Worm (Caenorhabditis elegans) whole organism, L2 larva: ENCODE results near the gene daf-9.

Experiments
- C34F6.9 ChIP-seq: fragments of 150-350 bp; optimal IDR thresholded peaks from 2 replicates; lab custom pipeline; 2014; ENCODE audit warnings: missing biosample characterization, missing genetic modification characterization
- F13H6.1 ChIP-seq: sonication (generic microtip); optimal IDR thresholded peaks from 2 replicates; lab custom pipeline; 2016; ENCODE audit warnings: missing genetic modification characterization, missing compliant biosample characterization
- R02D3.7 ChIP-seq: fragments of 150-350 bp; optimal IDR thresholded peaks from 2 replicates; lab custom pipeline; 2014; ENCODE audit warnings: missing biosample characterization, missing genetic modification characterization
- Y55F3AM.14 ChIP-seq: fragments of 200-800 bp; sonication (Bioruptor generic); optimal IDR thresholded peaks from 2 replicates; lab custom pipeline; 2018; ENCODE audit warnings: mild to moderate bottlenecking, missing genetic modification characterization, missing compliant biosample characterization
- ZK546.5 ChIP-seq: sonication (generic microtip); optimal IDR thresholded peaks from 2 replicates; lab custom pipeline; 2017; ENCODE audit warnings: missing biosample characterization, missing genetic modification characterization
- alr-1 ChIP-seq: fragments of 150-350 bp; optimal IDR thresholded peaks from 2 replicates; lab custom pipeline; 2014; ENCODE audit warnings: missing biosample characterization, missing genetic modification characterization
- aly-2 ChIP-seq: fragments of 150-350 bp; optimal IDR thresholded peaks from 2 replicates; lab custom pipeline; 2014; ENCODE audit warnings: missing biosample characterization, missing genetic modification characterization
- ama-1 ChIP-seq: fragments of 150-350 bp; optimal IDR thresholded peaks from 2 replicates; lab custom pipeline; 2018; ENCODE audit warnings: inconsistent platforms
- blmp-1 ChIP-seq: sonication (generic microtip); optimal IDR thresholded peaks from 2 replicates; lab custom pipeline; 2017; ENCODE audit warnings: missing genetic modification characterization, mild to moderate bottlenecking, missing compliant biosample characterization, antibody characterized with exemption, moderate library complexity; ENCODE audit not compliant: insufficient read depth
- ceh-16 ChIP-seq: fragments of 150-350 bp; optimal IDR thresholded peaks from 2 replicates; lab custom pipeline; 2014; ENCODE audit warnings: missing biosample characterization, missing genetic modification characterization
- ceh-82 ChIP-seq: fragments of 150-350 bp; optimal IDR thresholded peaks from 2 replicates; lab custom pipeline; 2014; ENCODE audit warnings: missing biosample characterization, missing genetic modification characterization
- crh-2 ChIP-seq: sonication (generic microtip); optimal IDR thresholded peaks from 2 replicates; lab custom pipeline; 2017; ENCODE audit warnings: missing biosample characterization, missing genetic modification characterization
- elt-1 ChIP-seq: fragments of 150-350 bp; optimal IDR thresholded peaks from 2 replicates; lab custom pipeline; 2014; ENCODE audit warnings: missing biosample characterization, missing genetic modification characterization
- elt-3 ChIP-seq: sonication (generic microtip); optimal IDR thresholded peaks from 2 replicates; lab custom pipeline; 2017; ENCODE audit warnings: missing biosample characterization, missing genetic modification characterization
- fos-1 ChIP-seq: fragments of 150-350 bp; optimal IDR thresholded peaks from 2 replicates; lab custom pipeline; 2014; ENCODE audit warnings: missing biosample characterization, missing genetic modification characterization
- gmeb-1 ChIP-seq: fragments of 150-350 bp; optimal IDR thresholded peaks from 2 replicates; lab custom pipeline; 2014; ENCODE audit warnings: missing biosample characterization, missing genetic modification characterization
- lin-11 ChIP-seq: fragments of 150-350 bp; sonication (generic microtip); optimal IDR thresholded peaks from 2 replicates; lab custom pipeline; 2014; ENCODE audit warnings: missing biosample characterization, missing genetic modification characterization, inconsistent platforms, mixed read lengths
- lin-39 ChIP-seq: fragments of 150-350 bp; optimal IDR thresholded peaks from 2 replicates; lab custom pipeline; 2014; ENCODE audit warnings: missing biosample characterization, missing genetic modification reagents, missing genetic modification characterization
- lsy-2 ChIP-seq, 2 experiments: fragments of 150-350 bp in 1 of 2; sonication (generic microtip) in 1 of 2; optimal IDR thresholded peaks; 2 replicates each; lab custom pipeline; 2014 to 2017; ENCODE audit warnings: missing biosample characterization in 2 of 2, missing genetic modification characterization in 2 of 2
- mab-5 ChIP-seq: fragments of 150-350 bp; optimal IDR thresholded peaks from 2 replicates; lab custom pipeline; 2014; ENCODE audit warnings: missing biosample characterization, missing genetic modification characterization
- mbf-1 ChIP-seq: sonication (generic microtip); optimal IDR thresholded peaks from 2 replicates; lab custom pipeline; 2017; ENCODE audit warnings: missing biosample characterization, missing genetic modification characterization
- mdl-1 ChIP-seq, 2 experiments: fragments of 150-350 bp in 1 of 2; sonication (generic microtip) in 1 of 2; optimal IDR thresholded peaks; 2 replicates each; lab custom pipeline; 2017; ENCODE audit warnings: missing biosample characterization in 2 of 2, missing genetic modification characterization in 2 of 2
- nhr-10 ChIP-seq: sonication (generic microtip); optimal IDR thresholded peaks from 2 replicates; lab custom pipeline; 2017; ENCODE audit warnings: missing biosample characterization, missing genetic modification characterization
- nhr-11 ChIP-seq: fragments of 150-350 bp; optimal IDR thresholded peaks from 2 replicates; lab custom pipeline; 2014; ENCODE audit warnings: missing biosample characterization, missing genetic modification characterization
- nhr-129 ChIP-seq: fragments of 150-350 bp; optimal IDR thresholded peaks from 2 replicates; lab custom pipeline; 2014; ENCODE audit warnings: missing biosample characterization, missing genetic modification characterization
- nhr-21 ChIP-seq: fragments of 150-350 bp; optimal IDR thresholded peaks from 2 replicates; lab custom pipeline; 2014; ENCODE audit warnings: missing biosample characterization, missing genetic modification characterization
- nhr-23 ChIP-seq: fragments of 150-350 bp; optimal IDR thresholded peaks from 2 replicates; lab custom pipeline; 2014; ENCODE audit warnings: missing biosample characterization, missing genetic modification reagents, missing genetic modification characterization
- nhr-237 ChIP-seq: fragments of 150-350 bp; optimal IDR thresholded peaks from 2 replicates; lab custom pipeline; 2014; ENCODE audit warnings: missing biosample characterization, missing genetic modification characterization
- nhr-77 ChIP-seq: fragments of 150-350 bp; optimal IDR thresholded peaks from 2 replicates; lab custom pipeline; 2014; ENCODE audit warnings: missing biosample characterization, missing genetic modification characterization
- sem-4 ChIP-seq: fragments of 150-350 bp; optimal IDR thresholded peaks from 2 replicates; lab custom pipeline; 2014; ENCODE audit warnings: missing biosample characterization, missing genetic modification reagents, missing genetic modification characterization
- skn-1 ChIP-seq: sonication (generic microtip); optimal IDR thresholded peaks from 2 replicates; lab custom pipeline; 2017; ENCODE audit warnings: missing biosample characterization, missing genetic modification characterization
- sma-3 ChIP-seq: sonication (generic microtip); optimal IDR thresholded peaks from 2 replicates; lab custom pipeline; 2016; ENCODE audit warnings: missing genetic modification reagents, missing genetic modification characterization, missing compliant biosample characterization
- sma-9 ChIP-seq, 2 experiments: fragments of 150-350 bp in 1 of 2; sonication (generic microtip) in 1 of 2; optimal IDR thresholded peaks; 2 replicates each; lab custom pipeline; 2014 to 2016; ENCODE audit warnings: missing genetic modification characterization in 2 of 2, mild to moderate bottlenecking in 1 of 2, missing biosample characterization in 1 of 2, missing compliant biosample characterization in 1 of 2, missing genetic modification reagents in 1 of 2, moderate library complexity in 1 of 2
- snpc-4 ChIP-seq: fragments of 150-350 bp; optimal IDR thresholded peaks from 2 replicates; lab custom pipeline; 2014; ENCODE audit warnings: missing biosample characterization, missing genetic modification characterization
- unc-39 ChIP-seq: fragments of 150-350 bp; optimal IDR thresholded peaks from 2 replicates; lab custom pipeline; 2014; ENCODE audit warnings: missing biosample characterization, missing genetic modification characterization
- unc-55 ChIP-seq: fragments of 150-350 bp; sonication (generic microtip); optimal IDR thresholded peaks from 3 replicates; lab custom pipeline; 2014; ENCODE audit warnings: missing biosample characterization, missing genetic modification reagents, missing genetic modification characterization
- unc-62 ChIP-seq: fragments of 150-350 bp; optimal IDR thresholded peaks from 2 replicates; lab custom pipeline; 2014; ENCODE audit warnings: missing biosample characterization, missing genetic modification reagents, missing genetic modification characterization
- zag-1 ChIP-seq: fragments of 150-350 bp; optimal IDR thresholded peaks from 2 replicates; lab custom pipeline; 2014; ENCODE audit warnings: missing biosample characterization, missing genetic modification characterization
- ztf-1 ChIP-seq: fragments of 200-800 bp; sonication (Bioruptor generic); conservative IDR thresholded peaks from 2 replicates; pipeline ENCODE4 v1.3.6; 2022; ENCODE audit warnings: missing genetic modification characterization, missing compliant biosample characterization
- ztf-11 ChIP-seq: sonication (generic microtip); optimal IDR thresholded peaks from 2 replicates; lab custom pipeline; 2017; ENCODE audit warnings: missing biosample characterization, missing genetic modification characterization
- ztf-4 ChIP-seq: fragments of 150-350 bp; optimal IDR thresholded peaks from 2 replicates; lab custom pipeline; 2014; ENCODE audit warnings: missing biosample characterization, missing genetic modification characterization

The daf-9 gene

DNA sequence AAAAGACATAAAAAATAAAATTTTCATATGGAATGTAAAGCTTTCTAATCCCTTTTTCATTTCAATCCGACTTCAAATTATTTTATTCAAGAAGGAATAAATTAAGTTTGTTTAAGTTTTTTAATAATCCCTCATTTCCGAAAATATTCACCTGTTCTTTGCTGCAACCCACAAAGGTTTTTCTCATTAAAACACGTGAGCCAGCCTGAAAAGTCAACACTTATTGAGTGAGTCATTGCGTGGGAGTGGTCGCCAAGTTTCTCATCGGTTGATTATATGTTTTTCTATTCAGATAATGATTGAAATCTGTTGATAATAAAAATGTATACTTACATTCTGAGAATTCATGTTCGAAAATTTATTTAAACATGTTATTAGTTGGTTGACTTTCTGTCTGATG, 48.8 kb downstream of the daf-9 start:
- TF ChIP-seq lin-11 (peak; percentile 6), ZK546.5 (tag; lab: Kevin White, UChicago) (no peak), lin-39 (tag; lab: Kevin White, UChicago) (no peak), C34F6.9 (peak; percentile 29), sma-9 (GFP tag; optimal IDR thresholded peaks at IDR 0.05; lab: Kevin White, UChicago) (peak; percentile 11), sma-9 (tag; optimal IDR thresholded peaks at IDR 0.05; lab: Kevin White, UChicago) (no peak)

ce11 chrX:6247013-6247412, 50.3 kb downstream of the daf-9 start:
- no peak for TF ChIP-seq nhr-129 (tag; lab: Kevin White, UChicago)
- TF ChIP-seq mbf-1, result no peak
- no peak for TF ChIP-seq lin-39 (tag; lab: Kevin White, UChicago)
- peak; percentile 9 for TF ChIP-seq C34F6.9
- no peak for TF ChIP-seq ama-1
- no peak for TF ChIP-seq ztf-11 (tag; lab: Kevin White, UChicago)
- TF ChIP-seq Y55F3AM.14 (GFP tag; lab: Kevin White, UChicago), result no peak

DNA sequence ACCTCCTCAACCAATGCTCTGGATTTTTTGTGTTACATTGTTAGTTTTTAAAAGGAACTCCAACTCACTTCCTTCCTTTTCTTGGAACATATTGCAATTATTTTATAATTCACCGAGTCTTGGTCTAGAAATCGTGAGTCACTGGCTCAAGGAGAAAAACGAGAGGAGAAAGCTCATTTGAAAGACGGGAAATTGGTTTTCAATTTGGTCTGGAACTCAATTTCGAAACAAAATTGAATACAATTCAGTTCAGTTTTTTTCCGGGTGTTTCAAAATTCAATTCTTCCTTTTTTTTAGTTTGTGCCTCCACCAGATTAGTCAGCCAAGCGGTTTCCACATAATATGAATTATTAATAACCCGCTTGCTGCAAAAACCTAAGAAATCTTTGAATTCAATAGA, 51.1 kb downstream of the daf-9 start:
- TF ChIP-seq sma-9 (GFP tag; optimal IDR thresholded peaks at IDR 0.05; lab: Kevin White, UChicago), result peak; percentile 46
- no peak for TF ChIP-seq sma-9 (tag; optimal IDR thresholded peaks at IDR 0.05; lab: Kevin White, UChicago)
- TF ChIP-seq ztf-4, result no peak
- peak; percentile 8 for TF ChIP-seq sem-4 (tag; lab: Kevin White, UChicago)
- no peak for TF ChIP-seq nhr-10 (tag; lab: Kevin White, UChicago)

- TF ChIP-seq fos-1 (tag; lab: Kevin White, UChicago) (peak; percentile 30), unc-55 (GFP tag; lab: Kevin White, UChicago) (peak; percentile 13), nhr-129 (tag; lab: Kevin White, UChicago) (peak; percentile 24), C34F6.9 (peak; percentile 54), lsy-2 (tag; optimal IDR thresholded peaks at IDR 0.05; lab: Kevin White, UChicago) (no peak), sma-3 (GFP tag; lab: Kevin White, UChicago) (peak; percentile 53), sem-4 (tag; lab: Kevin White, UChicago) (peak; percentile 57), gmeb-1 (no peak), mdl-1 (tag; optimal IDR thresholded peaks at IDR 0.05; lab: Kevin White, UChicago) (no peak), crh-2 (tag; lab: Kevin White, UChicago) (peak; percentile 4)
These were observed 52.3 kb downstream of the daf-9 start for ce11 chrX:6248778-6249658.

- TF ChIP-seq ceh-16 (tag; lab: Kevin White, UChicago), result no peak
- TF ChIP-seq mbf-1, result no peak
- peak; percentile 75 for TF ChIP-seq sem-4 (tag; lab: Kevin White, UChicago)
- no peak for TF ChIP-seq unc-39 (tag; lab: Kevin White, UChicago)
- no peak for TF ChIP-seq skn-1 (tag; lab: Kevin White, UChicago)
- TF ChIP-seq aly-2 (tag; lab: Kevin White, UChicago), result no peak
- TF ChIP-seq mab-5, result no peak
- TF ChIP-seq lin-11, result no peak
- TF ChIP-seq sma-9 (GFP tag; optimal IDR thresholded peaks at IDR 0.05; lab: Kevin White, UChicago), result peak; percentile 87
- no peak for TF ChIP-seq sma-9 (tag; optimal IDR thresholded peaks at IDR 0.05; lab: Kevin White, UChicago)
- TF ChIP-seq crh-2 (tag; lab: Kevin White, UChicago), result peak; percentile 42
- TF ChIP-seq alr-1 (tag; lab: Kevin White, UChicago), result no peak
- TF ChIP-seq elt-1, result no peak
- no peak for TF ChIP-seq ZK546.5 (tag; lab: Kevin White, UChicago)
- TF ChIP-seq lsy-2 (tag; optimal IDR thresholded peaks at IDR 0.05; lab: Kevin White, UChicago), result peak in 1 of 2 experiments; percentile 32
- peak; percentile 86 for TF ChIP-seq C34F6.9
- TF ChIP-seq ztf-1 (GFP tag; lab: Robert Waterston, UW), result no peak
- no peak for TF ChIP-seq ceh-82 (tag; lab: Kevin White, UChicago)
- peak; percentile 66 for TF ChIP-seq nhr-21 (tag; lab: Kevin White, UChicago)
- no peak for TF ChIP-seq unc-62 (GFP tag; lab: Kevin White, UChicago)
- no peak for TF ChIP-seq nhr-23 (tag; lab: Kevin White, UChicago)
- peak; percentile 17 for TF ChIP-seq unc-55 (GFP tag; lab: Kevin White, UChicago)
- TF ChIP-seq nhr-11, result no peak
- TF ChIP-seq zag-1 (tag; lab: Kevin White, UChicago), result no peak
- TF ChIP-seq nhr-237 (tag; lab: Kevin White, UChicago), result no peak
- TF ChIP-seq nhr-77 (tag; lab: Kevin White, UChicago), result no peak
- TF ChIP-seq ama-1, result peak; percentile 11
- peak; percentile 1 for TF ChIP-seq blmp-1
- TF ChIP-seq sma-3 (GFP tag; lab: Kevin White, UChicago), result peak; percentile 70
- no peak for TF ChIP-seq snpc-4 (tag; lab: Kevin White, UChicago)
- peak; percentile 9 to 28 for TF ChIP-seq mdl-1 (tag; optimal IDR thresholded peaks at IDR 0.05; lab: Kevin White, UChicago)
- peak; percentile 74 for TF ChIP-seq F13H6.1 (tag; lab: Kevin White, UChicago)
- TF ChIP-seq R02D3.7, result no peak
- TF ChIP-seq elt-3 (tag; lab: Kevin White, UChicago), result no peak
- TF ChIP-seq nhr-10 (tag; lab: Kevin White, UChicago), result no peak
These were observed 53.6 kb downstream of the daf-9 start for ce11 chrX:6250272-6250752.
